Fruit fly (Drosophila melanogaster): ENCODE measurements around the gene CG16826.

dm6 chr2L:13362953-13363352, 15.4 kb downstream of the CG16826 start:
- TF ChIP-seq ttk (optimal IDR thresholded peaks at IDR 0.05) (no peak), psq (optimal IDR thresholded peaks at IDR 0.05) (no peak), h (optimal IDR thresholded peaks at IDR 0.05) (no peak), Myc (optimal IDR thresholded peaks at IDR 0.05) (no peak)

Measured in Kc167 (cell line).